Fruit fly (Drosophila melanogaster) whole organism, prepupa: Measurements from ENCODE around the gene ninaA.

Source experiments
- CG16779 ChIP-seq: fragments of 200-800 bp; sonication (Bioruptor generic); optimal IDR thresholded peaks from 3 replicates; lab custom pipeline; 2017; ENCODE audit warnings: missing biosample characterization, mild to moderate bottlenecking, missing genetic modification characterization
- CG6163 ChIP-seq: fragments of 200-800 bp; sonication (Bioruptor generic); IDR thresholded peaks from 3 replicates; pipeline ENCODE4 v1.3.6; 2022; ENCODE audit warnings: missing biosample characterization, missing genetic modification characterization
- CG7368 ChIP-seq: fragments of 200-800 bp; sonication (Bioruptor generic); optimal IDR thresholded peaks from 3 replicates; lab custom pipeline; 2016; ENCODE audit warnings: missing biosample characterization, missing genetic modification characterization
- CG8119 ChIP-seq: fragments of 200-800 bp; sonication (Bioruptor generic); IDR thresholded peaks from 3 replicates; pipeline ENCODE4 v1.3.6; 2022; ENCODE audit warnings: missing biosample characterization, missing genetic modification characterization
- Hr38 ChIP-seq: sonication (Bioruptor generic); optimal IDR thresholded peaks from 2 replicates; lab custom pipeline; 2016; ENCODE audit warnings: missing biosample characterization, missing genetic modification characterization

- no peak for TF ChIP-seq Hr38 (GFP tag; lab: Kevin White, UChicago)
- no peak for TF ChIP-seq CG6163
- TF ChIP-seq CG7368 (GFP tag; lab: Kevin White, UChicago): no peak
- TF ChIP-seq CG16779: no peak
- TF ChIP-seq CG8119 (GFP tag; lab: Robert Waterston, UW): no peak
Observed at dm6 chr2L:843301-843700, 33.8 kb upstream of the ninaA start.
